Fruit fly (Drosophila melanogaster): ENCODE measurements around the gene tal-2A.

The tal-2A gene

DNA sequence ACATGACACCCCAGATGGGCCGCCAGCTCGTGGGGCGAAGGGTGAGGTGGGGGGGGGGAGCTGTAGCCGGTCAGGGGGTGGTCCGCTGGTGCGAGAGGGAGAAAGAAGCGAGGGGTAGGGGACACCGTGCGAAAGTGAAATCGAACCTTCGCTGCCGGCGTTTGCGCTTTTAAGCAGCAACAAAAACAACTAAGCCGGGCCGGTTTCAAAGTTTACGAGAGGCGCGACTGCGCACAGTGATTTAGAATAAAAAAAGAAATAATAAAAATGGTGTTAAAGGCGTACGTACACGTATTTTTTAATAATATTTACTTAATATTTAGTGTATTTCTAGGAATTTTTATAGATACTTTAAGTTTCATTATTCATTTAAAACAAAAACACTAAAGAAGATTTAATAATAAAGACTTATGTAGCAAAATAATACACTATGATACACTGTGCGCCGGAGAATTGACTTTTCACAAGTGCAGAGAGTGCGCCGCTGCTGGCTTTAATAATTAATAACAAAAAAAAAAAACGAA, 18.7 kb downstream of the tal-2A start (continued):
- TF ChIP-seq CG3919 (GFP tag; optimal IDR thresholded peaks at IDR 0.05), result peak; percentile 52
- peak; percentile 54 for TF ChIP-seq Hr39 (GFP tag; optimal IDR thresholded peaks at IDR 0.05)
- TF ChIP-seq CG6276 (GFP tag; optimal IDR thresholded peaks at IDR 0.05), result peak; percentile 62
- TF ChIP-seq Eip78C (GFP tag), result peak; percentile 93
- peak; percentile 45 for TF ChIP-seq CG3032 (tag; optimal IDR thresholded peaks at IDR 0.05)
- TF ChIP-seq CG10669 (GFP tag; optimal IDR thresholded peaks at IDR 0.05), result peak; percentile 12
- TF ChIP-seq Gug (GFP tag; IDR thresholded peaks at IDR 0.05), result 0 out of 2 replicates have a peak, but pooled peaks have one; percentile 70
- TF ChIP-seq salr (GFP tag; optimal IDR thresholded peaks at IDR 0.05), result peak in 1 of 2 experiments; percentile 18
- peak; percentile 39 to 78 for TF ChIP-seq ss (GFP tag; optimal IDR thresholded peaks at IDR 0.05)
- peak; percentile 89 for TF ChIP-seq CG34406 (GFP tag; optimal IDR thresholded peaks at IDR 0.05)
- no peak for TF ChIP-seq dac (GFP tag; optimal IDR thresholded peaks at IDR 0.05)
- peak; percentile 47 for TF ChIP-seq CG31627 (GFP tag; optimal IDR thresholded peaks at IDR 0.05)
- TF ChIP-seq svp (GFP tag), result peak; percentile 87
- peak; percentile 50 for TF ChIP-seq vri (GFP tag; optimal IDR thresholded peaks at IDR 0.05)
- peak; percentile 71 for TF ChIP-seq Smox (GFP tag; optimal IDR thresholded peaks at IDR 0.05)

DNA sequence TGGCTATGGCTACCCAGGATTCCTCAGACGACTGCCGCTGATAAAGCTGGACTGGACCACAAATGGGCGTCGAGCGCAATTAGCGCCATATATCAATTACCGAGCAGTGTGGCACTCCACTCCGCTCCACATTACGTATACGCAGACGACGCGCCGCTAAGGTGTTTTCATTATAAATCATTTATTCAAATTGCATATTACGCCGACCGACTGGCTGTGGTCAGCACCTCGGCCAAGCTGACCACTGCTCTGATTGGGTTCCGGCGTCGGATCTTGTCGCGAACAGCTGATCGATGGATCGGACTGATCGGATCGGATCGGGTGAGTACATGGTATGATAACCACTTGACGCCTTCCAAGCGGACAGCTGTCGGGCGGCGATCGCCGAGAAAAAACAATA, 20.0 kb downstream of the tal-2A start:
- TF ChIP-seq svp (GFP tag) (peak; percentile 87), Sox14 (GFP tag; optimal IDR thresholded peaks at IDR 0.05) (no peak)

DNA sequence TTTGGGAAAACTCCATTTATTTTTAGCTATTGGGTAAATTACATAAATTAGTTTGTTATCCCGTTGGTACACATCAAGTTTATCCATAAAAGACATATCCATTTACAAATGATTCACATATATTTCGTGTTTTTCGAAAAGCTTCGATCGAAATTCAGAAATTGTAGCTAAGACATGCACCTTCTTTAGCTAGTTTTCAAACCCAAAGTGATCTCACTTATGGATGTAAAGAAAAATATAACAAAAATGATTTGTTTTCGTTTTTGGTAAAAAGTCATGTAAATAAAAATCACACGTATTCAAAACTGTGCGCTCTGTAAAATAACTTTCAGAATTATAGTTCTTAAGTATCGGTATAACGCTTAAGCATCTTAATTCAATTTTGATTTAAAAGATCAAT, 20.6 kb downstream of the tal-2A start:
- no peak for TF ChIP-seq Gug (GFP tag; IDR thresholded peaks at IDR 0.05)
- TF ChIP-seq CG32006 (GFP tag; optimal IDR thresholded peaks at IDR 0.05), result no peak
- TF ChIP-seq CG6808 (GFP tag; optimal IDR thresholded peaks at IDR 0.05), result no peak
- no peak for TF ChIP-seq dac (GFP tag; optimal IDR thresholded peaks at IDR 0.05)
- TF ChIP-seq CG15336 (GFP tag; IDR thresholded peaks at IDR 0.05), result no peak
- TF ChIP-seq CG6854 (GFP tag; optimal IDR thresholded peaks at IDR 0.05), result no peak
- TF ChIP-seq CG6276 (GFP tag; optimal IDR thresholded peaks at IDR 0.05), result no peak
- no peak for TF ChIP-seq CG11762 (GFP tag; optimal IDR thresholded peaks at IDR 0.05; ENCODE audit: insufficient read depth)

DNA sequence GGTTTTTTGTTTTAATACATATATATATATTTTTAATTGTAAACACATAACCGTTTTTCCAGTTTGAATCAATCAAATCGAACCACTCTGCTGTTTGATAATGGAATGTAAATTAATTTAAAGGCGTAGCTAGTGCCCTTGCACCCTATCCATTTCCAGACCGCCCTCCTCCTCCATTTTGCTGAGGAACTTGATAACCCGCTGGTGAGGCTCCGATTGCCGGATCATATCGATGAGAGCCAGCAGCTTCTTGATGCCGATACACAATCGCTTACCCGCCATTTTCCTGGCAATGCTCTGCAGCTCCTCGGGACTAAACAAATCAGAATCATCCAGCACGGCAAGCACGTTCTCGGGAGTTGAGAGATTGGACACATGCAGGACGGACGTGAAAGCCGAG, 21.6 kb downstream of the tal-2A start:
- TF ChIP-seq CG4318 (GFP tag; optimal IDR thresholded peaks at IDR 0.05), result no peak
- peak; percentile 93 for TF ChIP-seq svp (GFP tag)

DNA sequence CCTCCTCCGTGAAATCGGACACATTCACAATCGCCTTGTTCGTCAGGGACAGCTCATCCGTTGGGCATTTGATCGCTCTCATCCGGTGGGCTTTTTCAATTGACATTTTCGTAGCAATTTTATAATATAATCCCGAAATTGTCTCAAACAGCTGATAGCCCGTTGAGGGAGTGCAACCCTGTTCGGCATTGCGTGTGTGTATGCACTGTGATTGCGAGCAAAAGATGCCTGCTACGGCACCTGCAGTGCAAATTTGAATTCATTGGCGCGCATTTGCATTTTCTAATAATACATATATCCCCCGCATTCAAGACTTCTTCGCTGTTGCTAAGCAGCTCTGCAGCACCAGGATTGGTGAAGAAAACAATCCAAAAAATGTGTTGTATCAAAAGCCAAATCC, 24.9 kb downstream of the tal-2A start, which contains the start of gene Nsf2:
Gene Nsf2, minus strand, starts transcription at position 185 of the 400 bp plus-strand sequence.
- peak; percentile 27 for TF ChIP-seq esn (GFP tag; optimal IDR thresholded peaks at IDR 0.05)
- no peak for TF ChIP-seq CG32006 (GFP tag; optimal IDR thresholded peaks at IDR 0.05)
- no peak for TF ChIP-seq CG9139 (GFP tag; optimal IDR thresholded peaks at IDR 0.05)
- TF ChIP-seq Lpt (GFP tag; optimal IDR thresholded peaks at IDR 0.05), result no peak
- peak; percentile 55 for TF ChIP-seq Blimp-1 (GFP tag; optimal IDR thresholded peaks at IDR 0.05)
- no peak for TF ChIP-seq Ets96B (tag; optimal IDR thresholded peaks at IDR 0.05)
- TF ChIP-seq Gug (GFP tag; IDR thresholded peaks at IDR 0.05), result 0 out of 2 replicates have a peak, but pooled peaks have one; percentile 11
- TF ChIP-seq topi (GFP tag; optimal IDR thresholded peaks at IDR 0.05), result no peak
- no peak for TF ChIP-seq CG8119 (GFP tag; IDR thresholded peaks at IDR 0.05)
- TF ChIP-seq achi (GFP tag; optimal IDR thresholded peaks at IDR 0.05), result no peak
- no peak for TF ChIP-seq fd85E (GFP tag; optimal IDR thresholded peaks at IDR 0.05)
- TF ChIP-seq CG11902 (GFP tag; optimal IDR thresholded peaks at IDR 0.05), result no peak
- no peak for TF ChIP-seq salr (GFP tag; optimal IDR thresholded peaks at IDR 0.05)
- TF ChIP-seq CG3919 (GFP tag; optimal IDR thresholded peaks at IDR 0.05), result no peak
- peak; percentile 51 for TF ChIP-seq Sox14 (GFP tag; optimal IDR thresholded peaks at IDR 0.05)
- TF ChIP-seq CG1621 (tag; optimal IDR thresholded peaks at IDR 0.05), result peak; percentile 19
- TF ChIP-seq CG8319 (GFP tag; optimal IDR thresholded peaks at IDR 0.05), result no peak
- no peak for TF ChIP-seq pdm3 (GFP tag; optimal IDR thresholded peaks at IDR 0.05)
- TF ChIP-seq CG6276 (GFP tag; optimal IDR thresholded peaks at IDR 0.05), result no peak
- TF ChIP-seq CG11294 (GFP tag; IDR thresholded peaks at IDR 0.05), result no peak
- no peak for TF ChIP-seq dac (GFP tag; optimal IDR thresholded peaks at IDR 0.05)
- no peak for TF ChIP-seq CG16779 (tag; optimal IDR thresholded peaks at IDR 0.05)
- TF ChIP-seq vri (GFP tag; optimal IDR thresholded peaks at IDR 0.05), result no peak
- no peak for TF ChIP-seq Hr4 (GFP tag; optimal IDR thresholded peaks at IDR 0.05)
- TF ChIP-seq eg (GFP tag; IDR thresholded peaks at IDR 0.05), result no peak
- TF ChIP-seq lz (GFP tag; optimal IDR thresholded peaks at IDR 0.05), result no peak
- no peak for TF ChIP-seq CG11762 (GFP tag; optimal IDR thresholded peaks at IDR 0.05; ENCODE audit: insufficient read depth)
- TF ChIP-seq fkh (GFP tag; optimal IDR thresholded peaks at IDR 0.05), result peak; percentile 78
